ENCODE assay signal across 2 fruit fly cellular contexts in genomic region chr3L:15235289-15236080, dm6.
TF ChIP-seq lines count a peak whose summit lies in the region.

Tollo (plus strand) TSS chr3L:15235619.

TF ChIP-seq in whole organism, embryonic, 481 proteins besides CTCF, POLR2A, EP300 and RAD21 (continued from another document and continues in another):
- TF ChIP-seq bigmax (GFP tag; optimal IDR thresholded peaks at IDR 0.05; lab: Kevin White, UChicago) (no peak), kni (GFP tag; optimal IDR thresholded peaks at IDR 0.05; lab: Kevin White, UChicago) (peak; percentile 96), nmo (GFP tag; optimal IDR thresholded peaks at IDR 0.05; lab: Kevin White, UChicago) (no peak), CG3281 (GFP tag; optimal IDR thresholded peaks at IDR 0.05; lab: Kevin White, UChicago) (no peak), CG8359 (GFP tag; optimal IDR thresholded peaks at IDR 0.05; lab: Kevin White, UChicago; ENCODE audit: borderline replicate concordance) (no peak), lilli (GFP tag; optimal IDR thresholded peaks at IDR 0.05; lab: Kevin White, UChicago) (peak; percentile 7), CG3726 (GFP tag; IDR thresholded peaks at IDR 0.05; lab: Robert Waterston, UW) (no peak), CG11695 (GFP tag; IDR thresholded peaks at IDR 0.05; lab: Robert Waterston, UW) (no peak), CG34224 (GFP tag; IDR thresholded peaks at IDR 0.05; lab: Robert Waterston, UW; ENCODE audit: partially characterized antibody) (peak; percentile 65), Nf-YC (tag; optimal IDR thresholded peaks at IDR 0.05; lab: Kevin White, UChicago) (no peak), CrebB (tag; optimal IDR thresholded peaks at IDR 0.05; lab: Kevin White, UChicago) (peak; percentile 46), CG16813 (GFP tag; IDR thresholded peaks at IDR 0.05; lab: Robert Waterston, UW; ENCODE audit: partially characterized antibody) (peak; percentile 55; the same call in 2 of the 3 replicates), mam (GFP tag; optimal IDR thresholded peaks at IDR 0.05; lab: Kevin White, UChicago) (peak; percentile 50), az2 (GFP tag; optimal IDR thresholded peaks at IDR 0.05; lab: Kevin White, UChicago) (peak; percentile 16), Fer3 (tag; optimal IDR thresholded peaks at IDR 0.05; lab: Kevin White, UChicago) (no peak), Doc3 (GFP tag; IDR thresholded peaks at IDR 0.05; lab: Robert Waterston, UW; ENCODE audit: partially characterized antibody) (no peak), CG2116 (GFP tag; optimal IDR thresholded peaks at IDR 0.05; lab: Kevin White, UChicago) (no peak), CG6683 (GFP tag; optimal IDR thresholded peaks at IDR 0.05; lab: Kevin White, UChicago) (no peak), dimm (GFP tag; IDR thresholded peaks at IDR 0.05; lab: Robert Waterston, UW) (peak; percentile 40; the same call in 1 of the 2 replicates), CG8924 (tag; optimal IDR thresholded peaks at IDR 0.05; lab: Kevin White, UChicago) (no peak), croc (GFP tag; conservative IDR thresholded peaks at IDR 0.05; lab: Robert Waterston, UW) (peak; percentile 22; the same call in 1 of the 3 replicates), ind (GFP tag; optimal IDR thresholded peaks at IDR 0.05; lab: Kevin White, UChicago) (peak; percentile 46), trh (GFP tag; optimal IDR thresholded peaks at IDR 0.05; lab: Kevin White, UChicago) (no peak), sisA (GFP tag; IDR thresholded peaks at IDR 0.05; lab: Robert Waterston, UW) (peak; percentile 38; the same call in 1 of the 2 replicates), dm (GFP tag; optimal IDR thresholded peaks at IDR 0.05; lab: Kevin White, UChicago) (no peak), D (optimal IDR thresholded peaks at IDR 0.05; lab: Kevin White, UChicago) (peak; percentile 25), D (GFP tag; optimal IDR thresholded peaks at IDR 0.05; lab: Kevin White, UChicago) (no peak), CG5953 (GFP tag; IDR thresholded peaks at IDR 0.05; lab: Robert Waterston, UW) (no peak), Blimp-1 (GFP tag; optimal IDR thresholded peaks at IDR 0.05; lab: Kevin White, UChicago) (no peak), maf-S (GFP tag; optimal IDR thresholded peaks at IDR 0.05; lab: Kevin White, UChicago) (no peak), CG8388 (GFP tag; optimal IDR thresholded peaks at IDR 0.05; lab: Kevin White, UChicago) (no peak), ci (GFP tag; IDR thresholded peaks at IDR 0.05; lab: Robert Waterston, UW) (peak; percentile 64), ranshi (GFP tag; IDR thresholded peaks at IDR 0.05; lab: Robert Waterston, UW) (peak; percentile 4; the same call in 1 of the 2 replicates), peb (GFP tag; IDR thresholded peaks at IDR 0.05; lab: Robert Waterston, UW) (no peak), Sry-δ (GFP tag; optimal IDR thresholded peaks at IDR 0.05; lab: Kevin White, UChicago) (no peak), mld (GFP tag; IDR thresholded peaks at IDR 0.05; lab: Robert Waterston, UW; ENCODE audit: partially characterized antibody) (0 out of 3 replicates have a peak, but pooled peaks have one; percentile 50), disco-r (GFP tag; optimal IDR thresholded peaks at IDR 0.05; lab: Kevin White, UChicago) (no peak), CG6765 (GFP tag; optimal IDR thresholded peaks at IDR 0.05; lab: Kevin White, UChicago) (no peak), CG11560 (tag; IDR thresholded peaks at IDR 0.05; lab: Robert Waterston, UW) (no peak), CG10147 (GFP tag; optimal IDR thresholded peaks at IDR 0.05; lab: Kevin White, UChicago) (no peak), NK7.1 (GFP tag; optimal IDR thresholded peaks at IDR 0.05; lab: Kevin White, UChicago) (peak; percentile 20), dmrt11E (tag; optimal IDR thresholded peaks at IDR 0.05; lab: Kevin White, UChicago) (no peak), ttk (GFP tag; IDR thresholded peaks at IDR 0.05; lab: Robert Waterston, UW) (no peak), gt (GFP tag; IDR thresholded peaks at IDR 0.05; lab: Robert Waterston, UW) (peak; percentile 61), CoRest (tag; optimal IDR thresholded peaks at IDR 0.05; lab: Kevin White, UChicago) (peak; percentile 35), stwl (tag; optimal IDR thresholded peaks at IDR 0.05; lab: Kevin White, UChicago) (peak; percentile 26), Usf (GFP tag; optimal IDR thresholded peaks at IDR 0.05; lab: Kevin White, UChicago) (peak; percentile 15), gro (GFP tag; optimal IDR thresholded peaks at IDR 0.05; lab: Kevin White, UChicago) (peak; percentile 27), CG2202 (tag; optimal IDR thresholded peaks at IDR 0.05; lab: Kevin White, UChicago) (no peak), CG1792 (GFP tag; optimal IDR thresholded peaks at IDR 0.05; lab: Kevin White, UChicago) (no peak), odd (GFP tag; optimal IDR thresholded peaks at IDR 0.05; lab: Kevin White, UChicago) (no peak), bab2 (GFP tag; optimal IDR thresholded peaks at IDR 0.05; lab: Kevin White, UChicago) (peak; percentile 40), CG15479 (GFP tag; optimal IDR thresholded peaks at IDR 0.05; lab: Kevin White, UChicago) (peak; percentile 98), ATbp (GFP tag; optimal IDR thresholded peaks at IDR 0.05; lab: Kevin White, UChicago) (no peak), CG11247 (GFP tag; IDR thresholded peaks at IDR 0.05; lab: Robert Waterston, UW) (no peak), Adf1 (GFP tag; IDR thresholded peaks at IDR 0.05; lab: Robert Waterston, UW) (peak; percentile 14; the same call in 1 of the 2 replicates), stc (GFP tag; IDR thresholded peaks at IDR 0.05; lab: Robert Waterston, UW) (no peak), wek (GFP tag; optimal IDR thresholded peaks at IDR 0.05; lab: Kevin White, UChicago) (peak; percentile 46), vvl (GFP tag; IDR thresholded peaks at IDR 0.05; lab: Robert Waterston, UW) (peak; percentile 69), CG9727 (GFP tag; optimal IDR thresholded peaks at IDR 0.05; lab: Kevin White, UChicago) (no peak), CG7928 (GFP tag; optimal IDR thresholded peaks at IDR 0.05; lab: Kevin White, UChicago) (no peak), prd (optimal IDR thresholded peaks at IDR 0.05; lab: Kevin White, UChicago) (no peak), prd (GFP tag; IDR thresholded peaks at IDR 0.05; lab: Robert Waterston, UW) (peak; percentile 69; the same call in 2 of the 3 replicates), jing (GFP tag; optimal IDR thresholded peaks at IDR 0.05; lab: Kevin White, UChicago) (no peak), CG8944 (GFP tag; optimal IDR thresholded peaks at IDR 0.05; lab: Kevin White, UChicago) (peak; percentile 21), dpn (GFP tag; optimal IDR thresholded peaks at IDR 0.05; lab: Kevin White, UChicago) (peak; percentile 4 to 40)

TF ChIP-seq in whole organism, prepupa, 60 proteins besides CTCF, POLR2A, EP300 and RAD21 (continued from another document):
- no peak for TF ChIP-seq Blimp-1 (GFP tag; optimal IDR thresholded peaks at IDR 0.05; lab: Kevin White, UChicago)
- TF ChIP-seq fd85E (GFP tag; optimal IDR thresholded peaks at IDR 0.05; lab: Kevin White, UChicago), result no peak
- no peak for TF ChIP-seq CG8319 (GFP tag; optimal IDR thresholded peaks at IDR 0.05; lab: Kevin White, UChicago)
- TF ChIP-seq Smox (GFP tag; optimal IDR thresholded peaks at IDR 0.05; lab: Kevin White, UChicago), result peak; percentile 0
- peak; percentile 35 for TF ChIP-seq Hr4 (GFP tag; optimal IDR thresholded peaks at IDR 0.05; lab: Kevin White, UChicago)
- TF ChIP-seq Hr38 (GFP tag; optimal IDR thresholded peaks at IDR 0.05; lab: Kevin White, UChicago), result no peak
- TF ChIP-seq Hr39 (GFP tag; optimal IDR thresholded peaks at IDR 0.05; lab: Kevin White, UChicago), result peak; percentile 47
- no peak for TF ChIP-seq CG6276 (GFP tag; optimal IDR thresholded peaks at IDR 0.05; lab: Kevin White, UChicago)
- no peak for TF ChIP-seq CG6792 (GFP tag; optimal IDR thresholded peaks at IDR 0.05; lab: Kevin White, UChicago)
- TF ChIP-seq CG10631 (GFP tag; optimal IDR thresholded peaks at IDR 0.05; lab: Kevin White, UChicago), result peak; percentile 26
- TF ChIP-seq CG11762 (GFP tag; optimal IDR thresholded peaks at IDR 0.05; lab: Kevin White, UChicago; ENCODE audit: insufficient read depth), result no peak
- TF ChIP-seq lz (GFP tag; optimal IDR thresholded peaks at IDR 0.05; lab: Kevin White, UChicago), result peak; percentile 42
- peak; percentile 23 for TF ChIP-seq spab (GFP tag; optimal IDR thresholded peaks at IDR 0.05; lab: Kevin White, UChicago)
- TF ChIP-seq eg (GFP tag; IDR thresholded peaks at IDR 0.05; lab: Robert Waterston, UW), result peak; percentile 66; the same call in 2 of the 3 replicates
- peak; percentile 5 for TF ChIP-seq OdsH (GFP tag; optimal IDR thresholded peaks at IDR 0.05; lab: Kevin White, UChicago)
- TF ChIP-seq salr (GFP tag; optimal IDR thresholded peaks at IDR 0.05; lab: Kevin White, UChicago), result no peak
- TF ChIP-seq dac (GFP tag; optimal IDR thresholded peaks at IDR 0.05; lab: Kevin White, UChicago), result no peak
- peak; percentile 4 for TF ChIP-seq esn (GFP tag; optimal IDR thresholded peaks at IDR 0.05; lab: Kevin White, UChicago)
- no peak for TF ChIP-seq Ets21C (GFP tag; optimal IDR thresholded peaks at IDR 0.05; lab: Kevin White, UChicago)
- peak; percentile 20 to 93 for TF ChIP-seq ss (GFP tag; optimal IDR thresholded peaks at IDR 0.05; lab: Kevin White, UChicago)
- no peak for TF ChIP-seq CG11294 (GFP tag; IDR thresholded peaks at IDR 0.05; lab: Robert Waterston, UW)
- peak; percentile 47 for TF ChIP-seq CG6854 (GFP tag; optimal IDR thresholded peaks at IDR 0.05; lab: Kevin White, UChicago)
- TF ChIP-seq CG3032 (tag; optimal IDR thresholded peaks at IDR 0.05; lab: Kevin White, UChicago), result peak; percentile 11
- peak; percentile 2 for TF ChIP-seq acj6 (GFP tag; optimal IDR thresholded peaks at IDR 0.05; lab: Kevin White, UChicago)
- peak; percentile 13 for TF ChIP-seq CG1621 (tag; optimal IDR thresholded peaks at IDR 0.05; lab: Kevin White, UChicago)
- TF ChIP-seq Sox102F (GFP tag; optimal IDR thresholded peaks at IDR 0.05; lab: Kevin White, UChicago), result no peak
- no peak for TF ChIP-seq CG34406 (GFP tag; optimal IDR thresholded peaks at IDR 0.05; lab: Kevin White, UChicago)
- TF ChIP-seq CG31627 (GFP tag; optimal IDR thresholded peaks at IDR 0.05; lab: Kevin White, UChicago), result peak; percentile 21
- no peak for TF ChIP-seq CG10669 (GFP tag; optimal IDR thresholded peaks at IDR 0.05; lab: Kevin White, UChicago)
- TF ChIP-seq Eip75B (GFP tag; optimal IDR thresholded peaks at IDR 0.05; lab: Kevin White, UChicago), result peak; percentile 14
- no peak for TF ChIP-seq Met (GFP tag; optimal IDR thresholded peaks at IDR 0.05; lab: Kevin White, UChicago)
- no peak for TF ChIP-seq fd59A (GFP tag; optimal IDR thresholded peaks at IDR 0.05; lab: Kevin White, UChicago)
- no peak for TF ChIP-seq CG3919 (GFP tag; optimal IDR thresholded peaks at IDR 0.05; lab: Kevin White, UChicago)
- no peak for TF ChIP-seq net (GFP tag; optimal IDR thresholded peaks at IDR 0.05; lab: Kevin White, UChicago)
- peak; percentile 19 for TF ChIP-seq dsx (GFP tag; optimal IDR thresholded peaks at IDR 0.05; lab: Kevin White, UChicago; ENCODE audit: poor library complexity, severe bottlenecking)
- peak; percentile 65 for TF ChIP-seq CG6163 (GFP tag; IDR thresholded peaks at IDR 0.05; lab: Robert Waterston, UW)
- peak; percentile 54; the same call in 1 of the 2 replicates for TF ChIP-seq CG15336 (GFP tag; IDR thresholded peaks at IDR 0.05; lab: Robert Waterston, UW)
- no peak for TF ChIP-seq CG6808 (GFP tag; optimal IDR thresholded peaks at IDR 0.05; lab: Kevin White, UChicago)
